Fruit fly (Drosophila melanogaster) whole organism, embryonic: ENCODE measurements around the gene CG5934.

Source experiments
- Adf1 ChIP-seq: fragments of 200-800 bp; sonication (Bioruptor generic); IDR thresholded peaks from 2 replicates; pipeline ENCODE4 v1.3.6; 2022; ENCODE audit warnings: missing biosample characterization, missing genetic modification characterization
- Bgb ChIP-seq: fragments of 200-800 bp; sonication (Bioruptor generic); IDR thresholded peaks from 2 replicates; pipeline ENCODE4 v1.3.6; 2022; ENCODE audit warnings: missing biosample characterization, missing genetic modification characterization; ENCODE audit not compliant: partially characterized antibody
- CG11695 ChIP-seq: fragments of 200-800 bp; sonication (Bioruptor generic); IDR thresholded peaks from 3 replicates; pipeline ENCODE4 v1.3.6; 2022; ENCODE audit warnings: missing biosample characterization, missing genetic modification characterization
- CG12769 ChIP-seq: fragments of 200-800 bp; sonication (Bioruptor generic); optimal IDR thresholded peaks from 2 replicates; lab custom pipeline; 2019; ENCODE audit warnings: missing biosample characterization, mild to moderate bottlenecking, missing genetic modification characterization, moderate library complexity
- CG13287 ChIP-seq: fragments of 200-800 bp; sonication (Bioruptor generic); IDR thresholded peaks from 2 replicates; pipeline ENCODE4 v1.3.6; 2022; ENCODE audit warnings: missing biosample characterization, missing genetic modification characterization; ENCODE audit not compliant: partially characterized antibody
- CG13296 ChIP-seq: fragments of 200-800 bp; sonication (Bioruptor generic); optimal IDR thresholded peaks from 3 replicates; lab custom pipeline; 2018; ENCODE audit warnings: missing biosample characterization, mild to moderate bottlenecking, missing genetic modification characterization
- CG13424 ChIP-seq: fragments of 200-800 bp; sonication (Bioruptor generic); optimal IDR thresholded peaks from 2 replicates; lab custom pipeline; 2019; ENCODE audit warnings: missing biosample characterization, mild to moderate bottlenecking, missing genetic modification characterization, moderate library complexity
- CG14014 ChIP-seq: fragments of 200-800 bp; sonication (Bioruptor generic); IDR thresholded peaks from 2 replicates; pipeline ENCODE4 v1.3.6; 2022; ENCODE audit warnings: missing biosample characterization, missing genetic modification characterization
- CG14965 ChIP-seq: fragments of 200-800 bp; sonication (Bioruptor generic); optimal IDR thresholded peaks from 2 replicates; lab custom pipeline; 2016; ENCODE audit warnings: missing biosample characterization, missing genetic modification characterization, borderline replicate concordance
- CG15514 ChIP-seq: fragments of 200-800 bp; sonication (Bioruptor generic); optimal IDR thresholded peaks from 3 replicates; lab custom pipeline; 2017; ENCODE audit warnings: missing biosample characterization, missing genetic modification characterization, mild to moderate bottlenecking, moderate library complexity, missing genetic modification reagents
- CG17186 ChIP-seq: fragments of 200-800 bp; sonication (Bioruptor generic); optimal IDR thresholded peaks from 3 replicates; lab custom pipeline; 2017; ENCODE audit warnings: missing biosample characterization, missing genetic modification reagents, missing genetic modification characterization
- CG18476 ChIP-seq: fragments of 200-800 bp; sonication (Bioruptor generic); optimal IDR thresholded peaks from 2 replicates; lab custom pipeline; 2016; ENCODE audit warnings: missing biosample characterization, mild to moderate bottlenecking, missing genetic modification characterization
- CG2120 ChIP-seq: fragments of 200-800 bp; sonication (Bioruptor generic); optimal IDR thresholded peaks from 3 replicates; lab custom pipeline; 2016; ENCODE audit warnings: missing biosample characterization, missing genetic modification characterization
- CG2199 ChIP-seq: fragments of 200-800 bp; sonication (Bioruptor generic); IDR thresholded peaks from 3 replicates; pipeline ENCODE4 v1.3.6; 2022; ENCODE audit warnings: missing biosample characterization, missing genetic modification characterization
- CG2875 ChIP-seq: fragments of 200-800 bp; sonication (Bioruptor generic); optimal IDR thresholded peaks from 2 replicates; lab custom pipeline; 2017; ENCODE audit warnings: missing biosample characterization, mild to moderate bottlenecking, missing genetic modification characterization, missing genetic modification reagents
- CG34224 ChIP-seq: fragments of 200-800 bp; sonication (Bioruptor generic); IDR thresholded peaks from 3 replicates; pipeline ENCODE4 v1.3.6; 2022; ENCODE audit warnings: missing biosample characterization, missing genetic modification characterization; ENCODE audit not compliant: partially characterized antibody
- CG34376 ChIP-seq: fragments of 200-800 bp; sonication (Bioruptor generic); optimal IDR thresholded peaks from 2 replicates; lab custom pipeline; 2018; ENCODE audit warnings: missing biosample characterization, mild to moderate bottlenecking, missing genetic modification characterization
- CG3995 ChIP-seq: fragments of 200-800 bp; sonication (Bioruptor generic); optimal IDR thresholded peaks from 3 replicates; lab custom pipeline; 2016; ENCODE audit warnings: missing biosample characterization, missing genetic modification characterization
- CG4360 ChIP-seq: fragments of 200-800 bp; sonication (Bioruptor generic); IDR thresholded peaks from 2 replicates; pipeline ENCODE4 v1.3.6; 2022; ENCODE audit warnings: missing biosample characterization, missing genetic modification characterization
- CG7357 ChIP-seq: fragments of 200-800 bp; sonication (Bioruptor generic); IDR thresholded peaks from 3 replicates; pipeline ENCODE4 v1.3.6; 2022; ENCODE audit warnings: missing biosample characterization, missing genetic modification characterization
- CG8089 ChIP-seq: fragments of 200-800 bp; sonication (Bioruptor generic); optimal IDR thresholded peaks from 3 replicates; lab custom pipeline; 2016; ENCODE audit warnings: missing biosample characterization, missing genetic modification characterization
- CG9215 ChIP-seq: fragments of 200-800 bp; sonication (Bioruptor generic); IDR thresholded peaks from 2 replicates; pipeline ENCODE4 v1.3.6; 2022; ENCODE audit warnings: missing biosample characterization, missing genetic modification characterization
- CTCF ChIP-seq: fragments of 200-800 bp; sonication (Bioruptor generic); optimal IDR thresholded peaks from 2 replicates; lab custom pipeline; 2017; ENCODE audit warnings: missing biosample characterization, mild to moderate bottlenecking, missing genetic modification characterization, moderate library complexity
- Deaf1 ChIP-seq: fragments of 200-800 bp; optimal IDR thresholded peaks from 3 replicates; lab custom pipeline; 2019; ENCODE audit warnings: missing biosample characterization, mild to moderate bottlenecking, missing genetic modification characterization, moderate library complexity
- Dp ChIP-seq: fragments of 200-800 bp; sonication (Bioruptor generic); optimal IDR thresholded peaks from 2 replicates; lab custom pipeline; 2018; ENCODE audit warnings: missing biosample characterization, mild to moderate bottlenecking, missing genetic modification characterization, moderate library complexity
- Elba2 ChIP-seq: fragments of 200-800 bp; sonication (Bioruptor generic); optimal IDR thresholded peaks from 3 replicates; lab custom pipeline; 2016; ENCODE audit warnings: missing biosample characterization, missing genetic modification characterization
- Ets65A ChIP-seq: fragments of 200-800 bp; sonication (Bioruptor generic); peaks from one replicate; lab custom pipeline; 2016; ENCODE audit warnings: missing biosample characterization, missing genetic modification characterization
- Hand ChIP-seq: fragments of 200-800 bp; sonication (Bioruptor generic); optimal IDR thresholded peaks from 2 replicates; lab custom pipeline; 2017; ENCODE audit warnings: mild to moderate bottlenecking, missing biosample characterization, missing genetic modification reagents, missing genetic modification characterization
- Hr78 ChIP-seq, 2 experiments: fragments of 200-800 bp in 1 of 2; fragments of >200 bp in 1 of 2; sonication (Bioruptor generic) in 1 of 2; optimal IDR thresholded peaks; 2 replicates each; lab custom pipeline; 2017 to 2019; ENCODE audit warnings: missing biosample characterization in 2 of 2, missing genetic modification characterization in 2 of 2, mild to moderate bottlenecking in 1 of 2, moderate library complexity in 1 of 2
- MBD-R2 ChIP-seq: fragments of 200-800 bp; sonication (Bioruptor generic); IDR thresholded peaks from 2 replicates; pipeline ENCODE4 v1.3.6; 2022; ENCODE audit warnings: missing biosample characterization, missing genetic modification characterization
- MESR4 ChIP-seq: fragments of 200-800 bp; sonication (Bioruptor generic); optimal IDR thresholded peaks from 2 replicates; lab custom pipeline; 2018; ENCODE audit warnings: missing biosample characterization, mild to moderate bottlenecking, missing genetic modification characterization, moderate library complexity
- Med ChIP-seq: fragments of 200-800 bp; sonication (Bioruptor generic); peaks from one replicate; lab custom pipeline; 2016; ENCODE audit warnings: missing biosample characterization, missing genetic modification characterization, mild to moderate bottlenecking, inconsistent platforms, moderate library complexity
- Myb ChIP-seq: fragments of 200-800 bp; sonication (Bioruptor generic); optimal IDR thresholded peaks from 2 replicates; lab custom pipeline; 2016; ENCODE audit warnings: missing biosample characterization, missing genetic modification characterization
- Vsx1 ChIP-seq: fragments of 200-800 bp; sonication (Bioruptor generic); optimal IDR thresholded peaks from 2 replicates; lab custom pipeline; 2017; ENCODE audit warnings: missing biosample characterization, mild to moderate bottlenecking, missing genetic modification characterization, missing genetic modification reagents
- YL-1 ChIP-seq: fragments of 200-800 bp; sonication (Bioruptor generic); optimal IDR thresholded peaks from 3 replicates; lab custom pipeline; 2017; ENCODE audit warnings: missing biosample characterization, mild to moderate bottlenecking, missing genetic modification characterization
- ap ChIP-seq: fragments of 200-800 bp; sonication (Bioruptor generic); IDR thresholded peaks from 2 replicates; pipeline ENCODE4 v1.3.6; 2022; ENCODE audit warnings: missing biosample characterization, missing genetic modification characterization
- bab2 ChIP-seq: fragments of 200-800 bp; sonication (Bioruptor generic); optimal IDR thresholded peaks from 2 replicates; lab custom pipeline; 2016; ENCODE audit warnings: missing biosample characterization, missing genetic modification characterization
- br ChIP-seq: fragments of >200 bp; optimal IDR thresholded peaks from 2 replicates; lab custom pipeline; 2017
- cas ChIP-seq: fragments of 200-800 bp; sonication (Bioruptor generic); IDR thresholded peaks from 2 replicates; pipeline ENCODE4 v1.3.6; 2022; ENCODE audit warnings: missing biosample characterization, missing genetic modification characterization
- dan ChIP-seq: fragments of 200-800 bp; sonication (Bioruptor generic); IDR thresholded peaks from 2 replicates; pipeline ENCODE4 v1.3.6; 2022; ENCODE audit warnings: missing biosample characterization, missing genetic modification characterization
- en ChIP-seq: fragments of 200-800 bp; sonication (Bioruptor generic); optimal IDR thresholded peaks from 2 replicates; lab custom pipeline; 2016; ENCODE audit warnings: missing biosample characterization, missing genetic modification characterization
- gfzf ChIP-seq: fragments of 200-800 bp; sonication (Bioruptor generic); optimal IDR thresholded peaks from 2 replicates; lab custom pipeline; 2016; ENCODE audit warnings: missing biosample characterization, mild to moderate bottlenecking, missing genetic modification characterization, moderate library complexity
- insv ChIP-seq, 2 experiments: fragments of 200-800 bp; sonication (Bioruptor generic); optimal IDR thresholded peaks; 3 replicates each; lab custom pipeline; 2016 to 2018; ENCODE audit warnings: missing biosample characterization in 2 of 2, missing genetic modification characterization in 2 of 2
- oc ChIP-seq: fragments of 200-800 bp; sonication (Bioruptor generic); optimal IDR thresholded peaks from 2 replicates; lab custom pipeline; 2018; ENCODE audit warnings: missing biosample characterization, mild to moderate bottlenecking, missing genetic modification characterization, moderate library complexity
- onecut ChIP-seq: fragments of 200-800 bp; sonication (Bioruptor generic); IDR thresholded peaks from 2 replicates; pipeline ENCODE4 v1.3.6; 2022; ENCODE audit warnings: missing biosample characterization, missing genetic modification characterization
- row ChIP-seq: fragments of 200-800 bp; sonication (Bioruptor generic); IDR thresholded peaks from 3 replicates; pipeline ENCODE4 v1.3.6; 2022; ENCODE audit warnings: missing biosample characterization, missing genetic modification characterization
- ttk ChIP-seq: fragments of 200-800 bp; sonication (Bioruptor generic); IDR thresholded peaks from 2 replicates; pipeline ENCODE4 v2.1.2; 2022; ENCODE audit warnings: missing biosample characterization, missing genetic modification characterization
- vnd ChIP-seq: fragments of 200-800 bp; sonication (Bioruptor generic); IDR thresholded peaks from 3 replicates; pipeline ENCODE4 v1.3.6; 2022; ENCODE audit warnings: missing biosample characterization, missing genetic modification characterization; ENCODE audit not compliant: partially characterized antibody

The CG5934 gene

dm6 chr3R:27228342-27228741 is 45.2 kb upstream of the CG5934 start, which contains the start of gene CG42813 (continued):
- TF ChIP-seq Hr78 (GFP tag; optimal IDR thresholded peaks at IDR 0.05; lab: Kevin White, UChicago), result no peak
- peak; percentile 11; the same call in 1 of the 2 replicates for TF ChIP-seq Adf1 (GFP tag; lab: Robert Waterston, UW)
- TF ChIP-seq MBD-R2, result peak; percentile 76
- TF ChIP-seq CG15514 (GFP tag; lab: Kevin White, UChicago), result peak; percentile 4
- TF ChIP-seq CG13287 (GFP tag; lab: Robert Waterston, UW), result peak; percentile 53
- peak; percentile 90 for TF ChIP-seq Myb (GFP tag; lab: Kevin White, UChicago)
- TF ChIP-seq insv (GFP tag; optimal IDR thresholded peaks at IDR 0.05; lab: Kevin White, UChicago), result no peak
- no peak for TF ChIP-seq CG18476 (GFP tag; lab: Kevin White, UChicago)
- TF ChIP-seq YL-1 (GFP tag; lab: Kevin White, UChicago), result no peak
- TF ChIP-seq CTCF (GFP tag; lab: Kevin White, UChicago), result peak; percentile 84
- no peak for TF ChIP-seq bab2 (GFP tag; lab: Kevin White, UChicago)
- no peak for TF ChIP-seq Vsx1 (GFP tag; lab: Kevin White, UChicago)
- peak; percentile 38 for TF ChIP-seq Med (GFP tag; lab: Kevin White, UChicago)
- TF ChIP-seq ap, result no peak
- peak; percentile 65 for TF ChIP-seq CG14965
- no peak for TF ChIP-seq CG11695 (GFP tag; lab: Robert Waterston, UW)
- peak; percentile 40; the same call in 1 of the 3 replicates for TF ChIP-seq CG34224
- peak; percentile 64 for TF ChIP-seq gfzf (GFP tag; lab: Kevin White, UChicago)
- no peak for TF ChIP-seq vnd (GFP tag; lab: Robert Waterston, UW)
- TF ChIP-seq en (GFP tag; lab: Kevin White, UChicago), result no peak
- TF ChIP-seq Dp (GFP tag; lab: Kevin White, UChicago), result peak; percentile 43
- no peak for TF ChIP-seq CG34376 (GFP tag; lab: Kevin White, UChicago)

dm6 chr3R:27229368-27229767 is 44.1 kb upstream of the CG5934 start, which contains the start of gene CG42814:
Gene CG42814, minus strand, starts transcription at chr3R:27229468.
- TF ChIP-seq Elba2 (GFP tag; lab: Kevin White, UChicago), result no peak
- no peak for TF ChIP-seq CG9215 (GFP tag; lab: Robert Waterston, UW)
- no peak for TF ChIP-seq Bgb (GFP tag; lab: Robert Waterston, UW)

- TF ChIP-seq CG12769 (tag; lab: Kevin White, UChicago), result no peak
- TF ChIP-seq CG7357 (GFP tag; lab: Robert Waterston, UW), result no peak
- no peak for TF ChIP-seq dan (GFP tag; lab: Robert Waterston, UW)
- TF ChIP-seq CG13296 (GFP tag; lab: Kevin White, UChicago), result no peak
- TF ChIP-seq Deaf1, result no peak
Measured at dm6 chr3R:27233398-27233797, 40.1 kb upstream of the CG5934 start, which contains the start of gene CG31068. Gene CG31068, plus strand, starts transcription at chr3R:27233698.

dm6 chr3R:27237980-27238379 is 35.5 kb upstream of the CG5934 start:
- no peak for TF ChIP-seq Hand (GFP tag; lab: Kevin White, UChicago)
- TF ChIP-seq CG17186 (GFP tag; lab: Kevin White, UChicago), result no peak
- no peak for TF ChIP-seq CG2120
- TF ChIP-seq CG2199 (GFP tag; lab: Robert Waterston, UW), result no peak
- TF ChIP-seq CG14014 (GFP tag; lab: Robert Waterston, UW), result no peak
- no peak for TF ChIP-seq CG13424 (tag; lab: Kevin White, UChicago)
- no peak for TF ChIP-seq Ets65A (GFP tag; lab: Kevin White, UChicago)
- no peak for TF ChIP-seq CG4360 (GFP tag; lab: Robert Waterston, UW)
- TF ChIP-seq br (lab: Kevin White, UChicago), result no peak
- TF ChIP-seq MESR4 (GFP tag; lab: Kevin White, UChicago), result no peak
- peak; percentile 96 for TF ChIP-seq onecut
- TF ChIP-seq oc (tag; lab: Kevin White, UChicago), result no peak
- TF ChIP-seq cas (GFP tag; lab: Robert Waterston, UW), result no peak
- TF ChIP-seq CG8089 (GFP tag; lab: Kevin White, UChicago), result no peak
- TF ChIP-seq ttk (GFP tag; lab: Robert Waterston, UW), result no peak
- TF ChIP-seq MBD-R2, result peak; percentile 52; the same call in 1 of the 2 replicates
- TF ChIP-seq row (GFP tag; lab: Robert Waterston, UW), result peak; percentile 22; the same call in 1 of the 3 replicates
- TF ChIP-seq CG2875 (GFP tag; lab: Kevin White, UChicago), result no peak
- TF ChIP-seq CG3995 (GFP tag; lab: Kevin White, UChicago), result peak; percentile 73
